Worm (Caenorhabditis elegans) whole organism, young adult: ENCODE data around the gene rnp-2.
A peak's percentile ranks its signal among the peaks of the same experiment; 100 is the strongest.
"Not testable (repeated sequence)": the region's sequence is repeated elsewhere in the genome, so short reads cannot be mapped to it uniquely, and the experiment has no call there.

Source experiments
- D2030.7 ChIP-seq: fragments of 200-800 bp; sonication (Bioruptor generic); IDR thresholded peaks from 2 replicates; pipeline ENCODE4 v1.3.6; 2022; ENCODE audit warnings: missing genetic modification reagents, missing genetic modification characterization, missing compliant biosample characterization
- F22D6.2 ChIP-seq: sonication (generic microtip); optimal IDR thresholded peaks from 2 replicates; lab custom pipeline; 2016; ENCODE audit warnings: mild to moderate bottlenecking, missing genetic modification characterization, missing compliant biosample characterization
- F23B12.7 ChIP-seq: sonication (generic microtip); optimal IDR thresholded peaks from 2 replicates; lab custom pipeline; 2017; ENCODE audit warnings: missing genetic modification characterization, mild to moderate bottlenecking, missing compliant biosample characterization, antibody characterized with exemption, moderate library complexity; ENCODE audit not compliant: insufficient read depth
- F33H1.4 ChIP-seq: fragments of 200-800 bp; sonication (Bioruptor generic); IDR thresholded peaks from 2 replicates; pipeline ENCODE4 v1.3.6; 2022; ENCODE audit warnings: missing genetic modification reagents, missing genetic modification characterization, missing compliant biosample characterization
- F39B2.1 ChIP-seq: fragments of 200-800 bp; sonication (Bioruptor generic); IDR thresholded peaks from 2 replicates; pipeline ENCODE4 v1.3.6; 2022; ENCODE audit warnings: missing genetic modification reagents, missing genetic modification characterization, missing compliant biosample characterization
- F52B5.7 ChIP-seq: sonication (generic microtip); optimal IDR thresholded peaks from 2 replicates; lab custom pipeline; 2016; ENCODE audit warnings: mild to moderate bottlenecking, missing genetic modification characterization, missing compliant biosample characterization
- K11D2.4 ChIP-seq: fragments of 200-800 bp; sonication (Bioruptor generic); IDR thresholded peaks from 2 replicates; pipeline ENCODE4 v1.3.6; 2022; ENCODE audit warnings: missing genetic modification reagents, missing genetic modification characterization, missing compliant biosample characterization
- K12H6.12 ChIP-seq: fragments of 200-800 bp; sonication (Bioruptor generic); optimal IDR thresholded peaks from 2 replicates; lab custom pipeline; 2018; ENCODE audit warnings: mild to moderate bottlenecking, missing genetic modification characterization, missing compliant biosample characterization
- T07F8.4 ChIP-seq: sonication (generic microtip); optimal IDR thresholded peaks from 2 replicates; lab custom pipeline; 2016; ENCODE audit warnings: mild to moderate bottlenecking, missing genetic modification characterization, moderate library complexity, missing compliant biosample characterization
- Y67H2A.10 ChIP-seq: fragments of 200-800 bp; sonication (Bioruptor generic); conservative IDR thresholded peaks from 2 replicates; pipeline ENCODE4 v1.3.6; 2022; ENCODE audit warnings: missing genetic modification reagents, missing genetic modification characterization, missing compliant biosample characterization
- ama-1 ChIP-seq, 3 experiments: fragments of 150-350 bp in 1 of 3; sonication (generic microtip) in 2 of 3; optimal IDR thresholded peaks; 2 replicates each; lab custom pipeline; 2014 to 2018; ENCODE audit warnings: missing biosample characterization in 2 of 3, missing genetic modification characterization in 2 of 3, missing genetic modification reagents in 2 of 3
- atf-7 ChIP-seq: sonication (generic microtip); optimal IDR thresholded peaks from 2 replicates; lab custom pipeline; 2017; ENCODE audit warnings: mild to moderate bottlenecking, missing genetic modification characterization, missing compliant biosample characterization
- attf-3 ChIP-seq: fragments of 200-800 bp; sonication (Bioruptor generic); conservative IDR thresholded peaks from 2 replicates; pipeline ENCODE4 v1.3.6; 2022; ENCODE audit warnings: missing genetic modification reagents, missing genetic modification characterization, missing compliant biosample characterization
- bed-1 ChIP-seq: fragments of 200-800 bp; sonication (Bioruptor generic); IDR thresholded peaks from 2 replicates; pipeline ENCODE4 v1.3.6; 2022; ENCODE audit warnings: missing genetic modification reagents, missing genetic modification characterization, missing compliant biosample characterization
- bed-2 ChIP-seq: fragments of 200-800 bp; sonication (Bioruptor generic); IDR thresholded peaks from 2 replicates; pipeline ENCODE4 v1.3.6; 2022; ENCODE audit warnings: missing genetic modification reagents, missing genetic modification characterization, missing compliant biosample characterization
- ceh-91 ChIP-seq: fragments of 200-800 bp; sonication (Bioruptor generic); IDR thresholded peaks from 2 replicates; pipeline ENCODE4 v1.3.6; 2022; ENCODE audit warnings: missing genetic modification reagents, missing genetic modification characterization, missing compliant biosample characterization
- chd-7 ChIP-seq: sonication (generic microtip); optimal IDR thresholded peaks from 2 replicates; lab custom pipeline; 2016; ENCODE audit warnings: mild to moderate bottlenecking, missing genetic modification characterization, moderate library complexity, missing compliant biosample characterization
- dpff-1 ChIP-seq: sonication (generic microtip); optimal IDR thresholded peaks from 2 replicates; lab custom pipeline; 2017; ENCODE audit warnings: mild to moderate bottlenecking, missing genetic modification characterization, missing compliant biosample characterization
- ets-4 ChIP-seq: fragments of 200-800 bp; sonication (Bioruptor generic); optimal IDR thresholded peaks from 2 replicates; lab custom pipeline; 2018; ENCODE audit warnings: mild to moderate bottlenecking, missing genetic modification characterization, missing compliant biosample characterization
- hmg-1.2 ChIP-seq: fragments of 200-800 bp; sonication (Bioruptor generic); IDR thresholded peaks from 2 replicates; pipeline ENCODE4 v1.3.6; 2022; ENCODE audit warnings: missing genetic modification reagents, missing genetic modification characterization, missing compliant biosample characterization
- hsf-1 ChIP-seq: fragments of 200-800 bp; sonication (Bioruptor generic); IDR thresholded peaks from 2 replicates; pipeline ENCODE4 v1.3.6; 2022; ENCODE audit warnings: missing genetic modification reagents, missing genetic modification characterization, missing compliant biosample characterization
- let-607 ChIP-seq, 2 experiments: fragments of 200-800 bp in 1 of 2; sonication (Bioruptor generic) in 1 of 2; sonication (generic microtip) in 1 of 2; optimal IDR thresholded peaks; 2 replicates each; lab custom pipeline; 2016 to 2018; ENCODE audit warnings: mild to moderate bottlenecking in 2 of 2, missing compliant biosample characterization in 2 of 2, missing genetic modification characterization in 2 of 2, moderate library complexity in 2 of 2, missing genotype in 1 of 2
- lin-35 ChIP-seq, 3 experiments: fragments of 150-350 bp in 2 of 3; sonication (generic microtip) in 1 of 3; optimal IDR thresholded peaks; 2 replicates each; lab custom pipeline; 2014 to 2018; ENCODE audit warnings: missing biosample characterization in 3 of 3, missing genetic modification characterization in 3 of 3, missing genetic modification reagents in 3 of 3
- lin-54 ChIP-seq: fragments of 200-800 bp; sonication (Bioruptor generic); optimal IDR thresholded peaks from 2 replicates; lab custom pipeline; 2018; ENCODE audit warnings: mild to moderate bottlenecking, missing genetic modification characterization, missing compliant biosample characterization
- lir-1 ChIP-seq: fragments of 200-800 bp; sonication (Bioruptor generic); conservative IDR thresholded peaks from 2 replicates; pipeline ENCODE4 v1.3.6; 2022; ENCODE audit warnings: missing genetic modification reagents, missing genetic modification characterization, missing compliant biosample characterization
- mcd-1 ChIP-seq: fragments of 200-800 bp; sonication (Bioruptor generic); IDR thresholded peaks from 2 replicates; pipeline ENCODE4 v1.3.6; 2022; ENCODE audit warnings: missing genetic modification reagents, missing genetic modification characterization, missing compliant biosample characterization
- nfyb-1 ChIP-seq: fragments of 200-800 bp; sonication (Bioruptor generic); IDR thresholded peaks from 2 replicates; pipeline ENCODE4 v1.3.6; 2022; ENCODE audit warnings: missing genetic modification reagents, missing genetic modification characterization, missing compliant biosample characterization
- nhr-120 ChIP-seq: fragments of 200-800 bp; sonication (Bioruptor generic); IDR thresholded peaks from 2 replicates; pipeline ENCODE4 v1.3.6; 2022; ENCODE audit warnings: missing genetic modification characterization, missing compliant biosample characterization
- nhr-179 ChIP-seq: sonication (generic microtip); optimal IDR thresholded peaks from 2 replicates; lab custom pipeline; 2016; ENCODE audit warnings: mild to moderate bottlenecking, missing genetic modification characterization, missing compliant biosample characterization
- nhr-27 ChIP-seq: fragments of 200-800 bp; sonication (Bioruptor generic); optimal IDR thresholded peaks from 2 replicates; lab custom pipeline; 2018; ENCODE audit warnings: mild to moderate bottlenecking, missing genetic modification characterization, moderate library complexity, missing compliant biosample characterization
- nhr-80 ChIP-seq: sonication (generic microtip); optimal IDR thresholded peaks from 2 replicates; lab custom pipeline; 2016; ENCODE audit warnings: missing genetic modification characterization, missing compliant biosample characterization
- sdz-38 ChIP-seq: sonication (generic microtip); optimal IDR thresholded peaks from 2 replicates; lab custom pipeline; 2016; ENCODE audit warnings: missing genotype, missing genetic modification characterization, missing compliant biosample characterization
- snpc-4 ChIP-seq, 5 experiments: fragments of 150-350 bp in 1 of 5; sonication (generic microtip) in 4 of 5; optimal IDR thresholded peaks; 2 replicates each; lab custom pipeline; 2014 to 2018; ENCODE audit warnings: missing genetic modification characterization in 5 of 5, missing biosample characterization in 3 of 5, antibody characterized with exemption in 2 of 5, mild to moderate bottlenecking in 2 of 5, missing compliant biosample characterization in 2 of 5, missing genotype in 2 of 5, moderate library complexity in 2 of 5, missing genetic modification reagents in 1 of 5
- tbp1 ChIP-seq: fragments of 200-800 bp; sonication (Bioruptor generic); optimal IDR thresholded peaks from 2 replicates; lab custom pipeline; 2018; ENCODE audit warnings: mild to moderate bottlenecking, missing genetic modification characterization, missing compliant biosample characterization
- tbx-9 ChIP-seq: sonication (generic microtip); optimal IDR thresholded peaks from 2 replicates; lab custom pipeline; 2016; ENCODE audit warnings: borderline replicate concordance, missing genetic modification characterization, inconsistent platforms, missing compliant biosample characterization
- zim-3 ChIP-seq: sonication (generic microtip); optimal IDR thresholded peaks from 2 replicates; lab custom pipeline; 2017; ENCODE audit warnings: mild to moderate bottlenecking, missing genetic modification characterization, moderate library complexity, missing compliant biosample characterization
- ztf-18 ChIP-seq: sonication (generic microtip); optimal IDR thresholded peaks from 2 replicates; lab custom pipeline; 2016; ENCODE audit warnings: missing genotype, mild to moderate bottlenecking, missing genetic modification characterization, missing compliant biosample characterization
- ztf-25 ChIP-seq: fragments of 200-800 bp; sonication (Bioruptor generic); IDR thresholded peaks from 2 replicates; pipeline ENCODE4 v1.3.6; 2022; ENCODE audit warnings: missing genetic modification reagents, missing genetic modification characterization, missing compliant biosample characterization
- ztf-28 ChIP-seq: fragments of 200-800 bp; sonication (Bioruptor generic); IDR thresholded peaks from 2 replicates; pipeline ENCODE4 v1.3.6; 2022; ENCODE audit warnings: missing genetic modification reagents, missing genetic modification characterization, missing compliant biosample characterization

The rnp-2 gene

DNA sequence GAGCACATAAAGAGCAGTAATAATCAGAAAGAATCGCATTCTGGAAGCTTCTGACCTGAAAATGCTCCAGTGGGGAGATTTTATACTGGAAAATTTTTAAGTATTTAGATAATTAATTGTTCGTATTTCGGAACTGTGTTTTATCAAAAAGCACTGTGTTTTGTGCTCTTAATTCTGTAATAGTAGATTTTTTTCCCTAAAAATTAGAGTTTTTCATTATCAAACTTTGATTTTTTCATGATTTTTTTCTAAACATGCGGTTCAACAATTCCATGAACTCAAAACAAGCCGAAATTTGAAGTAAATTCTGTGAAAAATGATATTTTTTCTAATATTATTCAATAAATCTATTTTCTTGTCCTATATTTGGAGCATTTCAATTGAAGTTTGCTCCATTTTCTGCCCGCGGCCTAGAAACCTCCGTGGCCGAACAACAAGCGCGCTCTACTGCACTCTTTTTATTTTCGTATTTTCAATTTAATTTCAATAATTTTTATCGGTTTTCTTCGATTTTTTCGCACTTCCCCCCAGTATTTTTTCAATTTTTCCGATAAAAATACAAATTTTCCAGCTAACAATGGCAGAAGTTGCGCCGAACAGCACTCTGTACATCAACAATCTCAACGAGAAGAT, at the start of gene rnp-2, which contains the start of gene K08D10.13:
Gene rnp-2 (plus strand): TSS at position 546 of the 633 bp plus-strand sequence.
Gene K08D10.13 (minus strand): TSS at position 51 of the 633 bp plus-strand sequence.
- TF ChIP-seq atf-7 (tag; lab: Kevin White, UChicago) (no peak), lin-54 (GFP tag; lab: Kevin White, UChicago) (peak; percentile 47), Y67H2A.10 (GFP tag; lab: Robert Waterston, UW) (no peak), nhr-179 (tag; lab: Kevin White, UChicago) (no peak), sdz-38 (tag; lab: Kevin White, UChicago) (no peak), F33H1.4 (GFP tag; lab: Robert Waterston, UW) (0 out of 2 replicates have a peak, but pooled peaks have one; percentile 18), snpc-4 (GFP tag; optimal IDR thresholded peaks at IDR 0.05; lab: Kevin White, UChicago) (no peak), snpc-4 (tag; optimal IDR thresholded peaks at IDR 0.05; lab: Kevin White, UChicago) (peak in 1 of 4 experiments; percentile 3), lin-35 (GFP tag; optimal IDR thresholded peaks at IDR 0.05; lab: Kevin White, UChicago) (peak in 1 of 3 experiments; percentile 28), tbx-9 (tag; lab: Kevin White, UChicago) (no peak), D2030.7 (GFP tag; lab: Robert Waterston, UW) (no peak), mcd-1 (peak; percentile 89), F52B5.7 (tag; lab: Kevin White, UChicago) (no peak), ceh-91 (GFP tag; lab: Robert Waterston, UW) (no peak), attf-3 (GFP tag; lab: Robert Waterston, UW) (0 out of 2 replicates have a peak, but pooled peaks have one; percentile 42), tbp1 (GFP tag; lab: Kevin White, UChicago) (no peak), lir-1 (GFP tag; lab: Robert Waterston, UW) (no peak), bed-2 (GFP tag; lab: Robert Waterston, UW) (0 out of 2 replicates have a peak, but pooled peaks have one; percentile 32), F23B12.7 (tag; lab: Kevin White, UChicago) (no peak)

DNA sequence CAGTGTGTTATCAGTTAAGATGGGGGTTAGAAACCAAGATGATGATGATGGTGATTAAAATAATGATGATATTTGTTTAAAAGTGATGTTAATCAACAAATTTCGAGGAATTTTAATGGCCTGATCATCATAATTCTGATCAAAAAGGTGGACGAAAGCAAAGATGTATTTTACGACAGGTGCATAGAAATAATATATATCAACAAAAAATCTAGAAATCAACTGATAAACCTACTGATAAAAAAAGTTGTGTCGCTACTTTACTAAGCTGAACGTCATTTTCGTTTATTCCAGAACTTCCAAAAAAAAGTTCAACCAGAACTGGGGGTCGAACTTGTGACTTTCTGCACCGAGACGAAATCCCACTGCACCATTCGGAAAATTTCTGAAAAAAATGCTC, 48.8 kb upstream of the rnp-2 start, which contains the start of gene mul-1:
Gene mul-1 (minus strand): TSS at position 84 of the 400 bp plus-strand sequence.
- TF ChIP-seq dpff-1 (tag; lab: Kevin White, UChicago) (no peak), nhr-80 (peak; percentile 46), hmg-1.2 (GFP tag; lab: Robert Waterston, UW) (no peak)

DNA sequence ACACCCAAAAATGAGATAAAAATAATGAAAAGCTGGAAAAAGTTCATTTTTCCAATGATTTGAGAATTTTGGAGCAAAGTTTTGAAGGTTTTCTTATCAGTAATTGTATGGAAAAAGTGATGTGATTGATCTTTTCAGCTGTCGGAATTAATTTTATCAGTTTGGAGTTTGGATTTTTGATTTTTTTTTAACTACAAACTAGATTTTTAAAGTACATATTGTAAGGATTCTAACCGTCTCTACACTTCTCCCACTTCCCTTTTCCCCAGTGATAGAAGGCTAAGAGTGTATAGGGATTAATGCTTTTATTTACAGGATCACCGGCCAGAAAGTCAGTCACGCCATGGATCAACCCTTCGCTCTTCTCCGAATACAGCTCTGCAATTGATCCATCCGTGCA, 46.2 kb upstream of the rnp-2 start, which contains the start of gene F49F1.7:
Gene F49F1.7 (minus strand): TSS at position 101 of the 400 bp plus-strand sequence.
- not testable (repeated sequence) for TF ChIP-seq nfyb-1 (GFP tag; lab: Robert Waterston, UW); K12H6.12 (tag; lab: Kevin White, UChicago); nhr-120 (GFP tag; lab: Robert Waterston, UW)

DNA sequence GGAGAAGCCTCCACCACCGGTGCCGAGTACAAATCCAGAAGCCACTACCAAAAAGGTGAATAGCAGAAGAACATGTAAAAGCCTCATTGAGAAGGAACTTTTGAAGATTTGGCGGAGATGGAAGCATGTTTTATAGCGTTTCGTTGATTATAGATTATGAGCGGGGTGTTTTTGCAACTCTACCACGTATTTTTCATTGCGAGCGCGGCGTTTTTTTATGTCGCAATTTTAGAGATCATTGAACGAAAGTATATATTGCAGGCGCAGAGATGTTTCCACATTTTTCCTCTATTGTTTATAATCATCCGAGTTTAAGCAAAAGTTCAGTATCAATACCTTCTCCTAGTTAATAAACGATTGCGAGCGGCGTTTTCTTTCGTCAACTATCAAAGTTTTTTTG, 36.1 kb upstream of the rnp-2 start, which contains the start of gene F49F1.17:
Gene F49F1.17 (minus strand): TSS at position 101 of the 400 bp plus-strand sequence.
- TF ChIP-seq K11D2.4 (GFP tag; lab: Robert Waterston, UW) (no peak), F39B2.1 (GFP tag; lab: Robert Waterston, UW) (no peak), zim-3 (tag; lab: Kevin White, UChicago) (no peak)

DNA sequence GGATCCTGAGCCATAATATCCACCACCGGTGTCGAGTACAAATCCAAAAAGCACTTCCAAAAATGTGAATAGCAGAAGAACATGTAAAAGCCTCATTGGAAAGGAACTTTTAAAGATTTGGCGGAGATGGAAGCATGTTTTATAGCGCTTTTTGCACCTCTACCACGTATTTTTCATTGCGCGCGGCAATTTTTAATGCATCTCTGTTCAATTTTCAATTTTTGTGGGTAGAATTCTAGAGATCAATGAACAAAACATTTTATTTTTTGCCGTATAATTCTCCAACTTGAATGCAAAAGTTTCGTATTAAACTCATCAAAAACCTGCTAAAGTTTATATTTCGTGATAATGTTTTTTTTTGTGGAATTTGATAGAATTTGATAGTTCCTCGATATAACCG, 34.4 kb upstream of the rnp-2 start, which contains the start of gene F49F1.9:
Gene F49F1.9 (minus strand): TSS at position 101 of the 400 bp plus-strand sequence.
- TF ChIP-seq let-607 (tag; optimal IDR thresholded peaks at IDR 0.05; lab: Kevin White, UChicago) (no peak), T07F8.4 (tag; lab: Kevin White, UChicago) (no peak), ets-4 (GFP tag; lab: Kevin White, UChicago) (no peak), ztf-25 (GFP tag; lab: Robert Waterston, UW) (no peak), F52B5.7 (tag; lab: Kevin White, UChicago) (no peak), ztf-18 (tag; lab: Kevin White, UChicago) (no peak), bed-1 (GFP tag; lab: Robert Waterston, UW) (no peak), atf-7 (tag; lab: Kevin White, UChicago) (no peak), chd-7 (tag; lab: Kevin White, UChicago) (no peak), ztf-28 (GFP tag; lab: Robert Waterston, UW) (no peak), hsf-1 (no peak), ama-1 (optimal IDR thresholded peaks at IDR 0.05; lab: Kevin White, UChicago) (no peak), ama-1 (GFP tag; optimal IDR thresholded peaks at IDR 0.05; lab: Kevin White, UChicago) (no peak), nhr-27 (tag; lab: Kevin White, UChicago) (no peak), F22D6.2 (tag; lab: Kevin White, UChicago) (no peak)
